Worm (Caenorhabditis elegans) whole organism, dauer: ENCODE measurements around the gene cpg-20.
"Not testable (repeated sequence)": the region's sequence is repeated elsewhere in the genome, so short reads cannot be mapped to it uniquely, and the experiment has no call there.

Experiments used
- unc-62 ChIP-seq: sonication (generic microtip); optimal IDR thresholded peaks from 2 replicates; lab custom pipeline; 2017; ENCODE audit warnings: missing biosample characterization, missing genetic modification reagents, missing genetic modification characterization

cpg-20 gene

DNA sequence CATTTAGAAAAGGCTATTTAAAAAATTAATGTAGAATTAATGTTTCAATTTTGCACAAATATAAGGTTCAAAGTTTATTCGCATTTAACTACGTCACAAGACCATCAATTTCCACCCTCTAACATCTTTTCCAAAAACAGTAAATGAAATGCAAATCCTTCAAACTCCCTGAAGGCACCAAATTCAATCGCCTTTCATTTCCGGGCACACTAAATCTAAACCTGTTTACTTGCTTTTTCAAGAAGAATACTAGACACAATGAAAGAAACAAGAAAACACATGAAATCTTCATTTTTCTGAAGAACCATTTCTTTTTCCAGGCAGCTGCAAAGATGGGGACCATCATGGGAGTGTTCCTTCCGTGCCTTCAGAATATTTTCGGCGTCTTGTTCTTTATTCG, 10.8 kb downstream of the cpg-20 start:
- no peak for TF ChIP-seq unc-62 (GFP tag; lab: Kevin White, UChicago)

- no peak for TF ChIP-seq unc-62 (GFP tag; lab: Kevin White, UChicago)
Observed at ce11 chrIV:6064657-6065056, 11.4 kb downstream of the cpg-20 start.

- TF ChIP-seq unc-62 (GFP tag; lab: Kevin White, UChicago): no peak
Observed at ce11 chrIV:6062078-6062477, 13.9 kb downstream of the cpg-20 start.

DNA sequence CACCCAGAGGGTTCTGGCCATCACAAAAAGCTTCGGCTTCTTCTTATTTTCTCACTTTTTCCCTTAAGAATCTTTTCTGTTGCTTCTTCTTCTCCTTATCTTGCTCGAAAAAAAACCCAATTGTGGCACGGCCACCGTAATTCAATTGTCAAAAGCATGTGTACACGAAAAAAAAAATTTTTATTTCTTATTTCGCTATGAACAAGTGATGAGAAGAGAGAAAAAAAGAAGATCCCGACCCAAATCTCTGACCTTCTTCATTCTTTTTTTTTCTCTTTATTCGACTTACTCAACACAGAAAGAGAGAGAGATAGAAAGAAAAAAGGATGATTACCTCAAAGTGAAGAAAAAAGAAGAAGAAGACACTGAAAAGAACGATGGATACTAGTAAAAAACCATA, 15.1 kb downstream of the cpg-20 start:
- no peak for TF ChIP-seq unc-62 (GFP tag; lab: Kevin White, UChicago)

DNA sequence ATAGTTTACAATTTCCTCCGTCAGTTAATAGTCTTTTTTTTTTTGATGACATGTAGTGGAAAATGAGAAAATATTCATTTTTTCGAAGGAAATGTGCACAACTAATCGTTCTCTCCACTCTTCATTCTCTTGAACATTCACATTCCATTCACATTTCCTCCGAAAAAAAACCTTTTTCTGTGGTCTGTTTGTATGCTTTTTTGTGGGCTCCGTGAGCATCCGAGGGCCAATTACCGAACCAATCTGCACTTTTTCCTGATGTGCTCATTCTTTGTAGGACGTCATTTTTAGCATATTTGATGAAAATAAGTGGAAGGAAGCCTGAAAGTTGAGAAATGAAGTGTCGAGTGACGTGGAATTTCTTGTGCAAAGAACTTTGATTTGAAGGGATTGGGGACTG, 16.3 kb downstream of the cpg-20 start:
- no peak for TF ChIP-seq unc-62 (GFP tag; lab: Kevin White, UChicago)

DNA sequence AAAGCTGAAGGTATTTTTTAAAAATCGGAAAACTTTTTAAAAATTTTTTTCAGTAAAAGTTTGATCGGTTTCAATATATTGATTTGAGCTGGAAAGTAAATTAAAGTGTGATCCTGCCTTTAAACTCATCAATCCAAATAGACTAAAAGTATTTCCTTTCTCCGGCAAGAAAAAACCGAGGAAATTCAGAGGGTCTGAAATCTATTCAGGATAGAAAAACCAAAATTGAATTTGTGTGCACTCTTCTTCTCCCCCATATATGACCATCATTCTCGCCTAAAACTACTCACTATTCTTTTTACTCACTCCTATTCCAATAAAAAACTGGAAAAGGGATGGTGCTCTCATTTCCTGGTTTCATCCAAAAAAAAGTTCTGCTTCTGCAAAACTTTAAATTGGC, 21.2 kb downstream of the cpg-20 start:
- TF ChIP-seq unc-62 (GFP tag; lab: Kevin White, UChicago): no peak

DNA sequence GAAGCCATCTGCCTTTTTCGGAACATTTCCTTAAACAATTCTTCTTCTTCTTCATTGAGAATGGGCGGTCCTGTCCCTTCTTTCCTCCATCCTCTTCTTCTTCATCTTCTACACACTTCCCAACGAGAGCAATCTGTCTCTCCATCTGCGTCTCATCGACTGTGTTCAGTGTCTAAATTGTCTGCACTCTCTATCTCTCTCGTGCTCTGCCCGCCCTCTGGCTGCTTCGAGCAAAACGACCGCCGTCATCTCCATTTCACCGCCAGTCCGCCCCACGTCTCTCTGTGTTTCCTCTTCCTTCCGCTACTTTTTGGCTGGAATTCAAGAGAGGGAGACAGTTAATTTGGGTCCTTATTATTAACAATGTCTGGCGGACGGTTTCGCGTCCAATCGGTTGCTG, 22.6 kb downstream of the cpg-20 start:
- TF ChIP-seq unc-62 (GFP tag; lab: Kevin White, UChicago): no peak

DNA sequence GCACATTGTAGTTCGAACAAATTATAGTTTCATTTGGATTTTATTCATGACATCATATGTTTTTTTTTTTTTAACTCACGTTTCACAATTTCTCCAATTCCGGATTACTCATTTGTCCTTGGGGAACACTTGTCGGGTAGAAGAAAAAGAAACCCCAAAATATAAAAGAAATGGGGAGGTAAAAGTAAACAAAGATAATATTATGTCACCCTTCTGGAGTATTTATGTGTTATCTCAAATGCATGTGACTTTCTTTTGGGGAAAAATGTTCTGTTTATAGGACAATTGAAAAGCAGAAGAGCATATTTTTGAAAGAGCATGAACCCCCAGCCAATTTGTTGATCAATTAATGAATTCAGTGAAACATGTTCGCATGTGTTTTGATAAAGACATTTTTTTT, 24.1 kb downstream of the cpg-20 start:
- TF ChIP-seq unc-62 (GFP tag; lab: Kevin White, UChicago): no peak

DNA sequence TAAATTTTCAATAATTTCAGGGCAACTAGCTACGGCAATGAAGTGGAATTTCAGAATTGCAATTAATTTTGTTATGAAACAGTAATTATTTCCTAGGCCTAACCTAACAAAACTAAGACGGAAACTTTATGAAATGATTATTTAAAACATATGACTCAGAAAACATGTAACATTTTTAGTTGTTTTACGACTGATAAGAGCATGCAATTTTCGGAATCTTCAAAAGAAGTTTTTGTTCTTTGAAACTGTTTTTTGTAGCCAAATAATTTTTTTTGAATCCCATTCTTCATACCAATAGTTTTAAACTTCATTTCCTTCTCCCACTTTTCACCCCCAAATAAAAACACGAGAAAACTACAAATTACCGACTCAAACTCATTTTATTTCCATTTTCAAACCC, 27.0 kb downstream of the cpg-20 start:
- no peak for TF ChIP-seq unc-62 (GFP tag; lab: Kevin White, UChicago)

- no peak for TF ChIP-seq unc-62 (GFP tag; lab: Kevin White, UChicago)
Observed at ce11 chrIV:6048462-6048861, 27.6 kb downstream of the cpg-20 start.

- no peak for TF ChIP-seq unc-62 (GFP tag; lab: Kevin White, UChicago)
Observed at ce11 chrIV:6047164-6047727, 28.8 kb downstream of the cpg-20 start.

DNA sequence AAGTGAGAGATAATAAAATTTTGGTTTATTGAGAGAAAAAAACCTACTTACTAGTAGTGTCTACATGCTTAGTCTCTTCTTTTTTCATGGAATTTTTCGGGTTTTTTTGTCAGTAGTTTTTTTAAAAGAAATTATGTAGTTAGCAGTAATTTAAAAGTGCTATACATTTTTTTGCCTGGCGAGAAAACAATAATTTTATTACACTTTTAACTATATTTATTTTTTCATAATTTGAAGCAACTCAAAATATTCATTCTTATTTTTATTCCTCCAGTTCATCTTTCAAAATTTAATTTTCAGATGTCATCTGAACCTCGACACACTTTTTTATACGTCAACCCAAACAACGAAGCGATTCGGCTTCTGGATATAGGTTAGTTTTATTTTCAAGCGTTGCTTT, 35.4 kb downstream of the cpg-20 start, which contains the start of gene kcc-2:
kcc-2 (plus strand) TSS at position 301 of the 400 bp plus-strand sequence.
- TF ChIP-seq unc-62 (GFP tag; lab: Kevin White, UChicago): no peak

- no peak for TF ChIP-seq unc-62 (GFP tag; lab: Kevin White, UChicago)
Observed at ce11 chrIV:6035113-6035512, 40.9 kb downstream of the cpg-20 start.

DNA sequence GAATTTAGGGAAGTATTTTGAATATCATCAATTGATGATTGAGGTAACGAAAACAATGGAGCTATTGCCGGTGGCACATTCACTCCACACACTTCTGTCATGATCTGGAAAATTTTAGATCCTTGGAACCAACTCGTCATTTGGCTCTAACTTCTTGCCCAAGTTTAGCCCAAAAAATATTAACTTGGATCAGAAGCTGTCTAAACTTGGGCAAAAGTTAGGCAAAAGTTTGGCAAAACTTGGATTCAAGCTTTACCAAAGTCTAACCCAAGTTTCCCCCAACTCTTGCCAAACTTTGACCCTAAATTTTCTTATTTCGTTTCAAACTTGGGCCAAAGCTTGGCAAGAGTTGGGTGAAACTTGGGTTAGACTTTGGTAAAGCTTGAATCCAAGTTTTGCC, 42.5 kb downstream of the cpg-20 start, which contains the start of gene pqn-22:
pqn-22 (minus strand) TSS at position 101 of the 400 bp plus-strand sequence.
- not testable (repeated sequence) for TF ChIP-seq unc-62 (GFP tag; lab: Kevin White, UChicago)

- no peak for TF ChIP-seq unc-62 (GFP tag; lab: Kevin White, UChicago)
Observed at ce11 chrIV:6032413-6032812, 43.6 kb downstream of the cpg-20 start.
